Fruit fly (Drosophila melanogaster) whole organism, embryonic: ENCODE data around the gene CG33107.
A peak's percentile ranks its signal among the peaks of the same experiment; 100 is the strongest.

Experiments used
- Ada2b ChIP-seq: fragments of 200-800 bp; sonication (Bioruptor generic); IDR thresholded peaks from 2 replicates; pipeline ENCODE4 v1.3.6; 2022; ENCODE audit warnings: missing biosample characterization, missing genetic modification characterization
- B-H1 ChIP-seq: fragments of 200-800 bp; sonication (Bioruptor generic); IDR thresholded peaks from 3 replicates; pipeline ENCODE4 v1.3.6; 2022; ENCODE audit warnings: missing biosample characterization, missing genetic modification characterization
- Bdp1 ChIP-seq: fragments of 200-800 bp; sonication (Bioruptor generic); optimal IDR thresholded peaks from 3 replicates; lab custom pipeline; 2016; ENCODE audit warnings: missing biosample characterization, missing genetic modification characterization
- CG10147 ChIP-seq: fragments of 200-800 bp; sonication (Bioruptor generic); optimal IDR thresholded peaks from 2 replicates; lab custom pipeline; 2019; ENCODE audit warnings: missing biosample characterization, mild to moderate bottlenecking, missing genetic modification characterization, moderate library complexity
- CG1024 ChIP-seq: fragments of 200-800 bp; sonication (Bioruptor generic); IDR thresholded peaks from 2 replicates; pipeline ENCODE4 v1.3.6; 2022; ENCODE audit warnings: missing biosample characterization, missing genetic modification characterization
- CG11696 ChIP-seq: fragments of 200-800 bp; sonication (Bioruptor generic); IDR thresholded peaks from 2 replicates; pipeline ENCODE4 v1.3.6; 2022; ENCODE audit warnings: missing biosample characterization, missing genetic modification characterization
- CG1233 ChIP-seq: fragments of 200-800 bp; sonication (Bioruptor generic); optimal IDR thresholded peaks from 4 replicates; lab custom pipeline; 2018; ENCODE audit warnings: missing biosample characterization, mild to moderate bottlenecking, missing genetic modification characterization
- CG12659 ChIP-seq: fragments of 200-800 bp; sonication (Bioruptor generic); optimal IDR thresholded peaks from 3 replicates; lab custom pipeline; 2017; ENCODE audit warnings: mild to moderate bottlenecking, missing biosample characterization, missing genetic modification reagents, missing genetic modification characterization
- CG13287 ChIP-seq: fragments of 200-800 bp; sonication (Bioruptor generic); IDR thresholded peaks from 2 replicates; pipeline ENCODE4 v1.3.6; 2022; ENCODE audit warnings: missing biosample characterization, missing genetic modification characterization; ENCODE audit not compliant: partially characterized antibody
- CG14050 ChIP-seq: fragments of 200-800 bp; sonication (Bioruptor generic); IDR thresholded peaks from 3 replicates; pipeline ENCODE4 v1.3.6; 2022; ENCODE audit warnings: missing biosample characterization, missing genetic modification characterization
- CG1647 ChIP-seq: fragments of 200-800 bp; sonication (Bioruptor generic); optimal IDR thresholded peaks from 3 replicates; lab custom pipeline; 2016; ENCODE audit warnings: missing biosample characterization, missing genetic modification characterization
- CG16863 ChIP-seq: fragments of 200-800 bp; sonication (Bioruptor generic); optimal IDR thresholded peaks from 3 replicates; lab custom pipeline; 2016; ENCODE audit warnings: missing biosample characterization, missing genetic modification characterization
- CG18599 ChIP-seq: fragments of 200-800 bp; sonication (Bioruptor generic); optimal IDR thresholded peaks from 3 replicates; lab custom pipeline; 2017; ENCODE audit warnings: missing biosample characterization, missing genetic modification characterization, mild to moderate bottlenecking, moderate library complexity, missing genetic modification reagents
- CG2116 ChIP-seq: fragments of 200-800 bp; sonication (Bioruptor generic); optimal IDR thresholded peaks from 3 replicates; lab custom pipeline; 2018; ENCODE audit warnings: missing biosample characterization, mild to moderate bottlenecking, missing genetic modification characterization
- CG2875 ChIP-seq: fragments of 200-800 bp; sonication (Bioruptor generic); optimal IDR thresholded peaks from 2 replicates; lab custom pipeline; 2017; ENCODE audit warnings: missing biosample characterization, mild to moderate bottlenecking, missing genetic modification characterization, missing genetic modification reagents
- CG30403 ChIP-seq: fragments of 200-800 bp; sonication (Bioruptor generic); optimal IDR thresholded peaks from 3 replicates; lab custom pipeline; 2016; ENCODE audit warnings: missing biosample characterization, missing genetic modification characterization
- CG31224 ChIP-seq: fragments of 200-800 bp; sonication (Bioruptor generic); IDR thresholded peaks from 2 replicates; pipeline ENCODE4 v1.3.6; 2022; ENCODE audit warnings: missing biosample characterization, missing genetic modification characterization
- CG33557 ChIP-seq: fragments of 200-800 bp; sonication (Bioruptor generic); optimal IDR thresholded peaks from 2 replicates; lab custom pipeline; 2019; ENCODE audit warnings: missing biosample characterization, mild to moderate bottlenecking, missing genetic modification characterization, moderate library complexity
- CG6654 ChIP-seq: fragments of 200-800 bp; sonication (Bioruptor generic); optimal IDR thresholded peaks from 2 replicates; lab custom pipeline; 2017; ENCODE audit warnings: missing biosample characterization, mild to moderate bottlenecking, missing genetic modification characterization
- CG7786 ChIP-seq: fragments of 200-800 bp; sonication (Bioruptor generic); optimal IDR thresholded peaks from 2 replicates; lab custom pipeline; 2016; ENCODE audit warnings: missing biosample characterization, missing genetic modification characterization
- CG7987 ChIP-seq: fragments of 200-800 bp; sonication (Bioruptor generic); optimal IDR thresholded peaks from 2 replicates; lab custom pipeline; 2018; ENCODE audit warnings: missing biosample characterization, mild to moderate bottlenecking, missing genetic modification characterization, moderate library complexity
- CG8281 ChIP-seq: fragments of 200-800 bp; sonication (Bioruptor generic); optimal IDR thresholded peaks from 2 replicates; lab custom pipeline; 2018; ENCODE audit warnings: missing biosample characterization, mild to moderate bottlenecking, missing genetic modification characterization, moderate library complexity
- CG8924 ChIP-seq: fragments of 200-800 bp; optimal IDR thresholded peaks from 3 replicates; lab custom pipeline; 2019; ENCODE audit warnings: missing biosample characterization, mild to moderate bottlenecking, missing genetic modification characterization, moderate library complexity
- Camta ChIP-seq: fragments of 200-800 bp; sonication (Bioruptor generic); optimal IDR thresholded peaks from 2 replicates; lab custom pipeline; 2016; ENCODE audit warnings: missing biosample characterization, missing genetic modification characterization
- Dip2 ChIP-seq: fragments of 200-800 bp; sonication (Bioruptor generic); IDR thresholded peaks from 2 replicates; pipeline ENCODE4 v1.3.6; 2022; ENCODE audit warnings: missing biosample characterization, missing genetic modification characterization
- Drgx ChIP-seq: fragments of 200-800 bp; sonication (Bioruptor generic); IDR thresholded peaks from 2 replicates; pipeline ENCODE4 v1.3.6; 2022; ENCODE audit warnings: missing biosample characterization, missing genetic modification characterization
- ERR ChIP-seq: fragments of 200-800 bp; sonication (Bioruptor generic); optimal IDR thresholded peaks from 2 replicates; lab custom pipeline; 2016; ENCODE audit warnings: missing biosample characterization, missing genetic modification characterization
- Fer1 ChIP-seq: fragments of 200-800 bp; sonication (Bioruptor generic); optimal IDR thresholded peaks from 2 replicates; lab custom pipeline; 2017; ENCODE audit warnings: missing biosample characterization, mild to moderate bottlenecking, missing genetic modification characterization
- Lpt ChIP-seq: fragments of >200 bp; optimal IDR thresholded peaks from 2 replicates; lab custom pipeline; 2018; ENCODE audit warnings: missing biosample characterization, missing genetic modification characterization
- MTF-1 ChIP-seq: fragments of 200-800 bp; sonication (Bioruptor generic); optimal IDR thresholded peaks from 2 replicates; lab custom pipeline; 2018; ENCODE audit warnings: missing biosample characterization, mild to moderate bottlenecking, missing genetic modification characterization, borderline replicate concordance
- Mad ChIP-seq: fragments of 200-800 bp; sonication (Bioruptor generic); optimal IDR thresholded peaks from 2 replicates; lab custom pipeline; 2016; ENCODE audit warnings: missing biosample characterization, missing genetic modification characterization
- NC2α ChIP-seq: fragments of 200-800 bp; sonication (Bioruptor generic); optimal IDR thresholded peaks from 2 replicates; lab custom pipeline; 2016; ENCODE audit warnings: missing biosample characterization, missing genetic modification characterization
- PHDP ChIP-seq: fragments of 200-800 bp; sonication (Bioruptor generic); optimal IDR thresholded peaks from 3 replicates; lab custom pipeline; 2018; ENCODE audit warnings: missing biosample characterization, mild to moderate bottlenecking, missing genetic modification characterization, moderate library complexity
- abd-A ChIP-seq: fragments of 200-800 bp; sonication (Bioruptor generic); optimal IDR thresholded peaks from 3 replicates; lab custom pipeline; 2019; ENCODE audit warnings: missing biosample characterization, mild to moderate bottlenecking, missing genetic modification characterization, moderate library complexity
- ash1 ChIP-seq: fragments of 200-800 bp; sonication (Bioruptor generic); optimal IDR thresholded peaks from 2 replicates; lab custom pipeline; 2018; ENCODE audit warnings: missing biosample characterization, mild to moderate bottlenecking, missing genetic modification characterization
- da ChIP-seq: fragments of 200-800 bp; sonication (Bioruptor generic); optimal IDR thresholded peaks from 2 replicates; lab custom pipeline; 2016; ENCODE audit warnings: missing biosample characterization, missing genetic modification characterization
- ems ChIP-seq: fragments of 200-800 bp; sonication (Bioruptor generic); optimal IDR thresholded peaks from 3 replicates; lab custom pipeline; 2016; ENCODE audit warnings: missing biosample characterization, missing genetic modification characterization
- fd102C ChIP-seq: fragments of 200-800 bp; sonication (Bioruptor generic); optimal IDR thresholded peaks from 2 replicates; lab custom pipeline; 2018; ENCODE audit warnings: missing biosample characterization, mild to moderate bottlenecking, missing genetic modification characterization, moderate library complexity
- fu2 ChIP-seq: fragments of 200-800 bp; sonication (Bioruptor generic); optimal IDR thresholded peaks from 2 replicates; lab custom pipeline; 2016; ENCODE audit warnings: missing biosample characterization, missing genetic modification characterization
- hkb ChIP-seq, 2 experiments: fragments of 200-800 bp in 1 of 2; fragments of >200 bp in 1 of 2; sonication (Bioruptor generic) in 1 of 2; IDR thresholded peaks in 1 of 2; optimal IDR thresholded peaks in 1 of 2; 2 replicates each; pipeline versions ENCODE4 v1.3.6 to Lab custom; 2017 to 2022; ENCODE audit warnings: missing biosample characterization in 1 of 2, missing genetic modification characterization in 1 of 2
- jigr1 ChIP-seq: fragments of 200-800 bp; sonication (Bioruptor generic); IDR thresholded peaks from 3 replicates; pipeline ENCODE4 v1.3.6; 2022; ENCODE audit warnings: missing biosample characterization, missing genetic modification characterization
- lab ChIP-seq: fragments of 200-800 bp; sonication (Bioruptor generic); optimal IDR thresholded peaks from 3 replicates; lab custom pipeline; 2017; ENCODE audit warnings: missing biosample characterization, missing genetic modification characterization, mild to moderate bottlenecking, moderate library complexity, missing genetic modification reagents
- lola ChIP-seq, 3 experiments: fragments of >200 bp in 2 of 3; fragments of 200-800 bp in 1 of 3; sonication (Bioruptor generic) in 1 of 3; optimal IDR thresholded peaks; 2 replicates each; lab custom pipeline; 2017 to 2019; ENCODE audit warnings: missing biosample characterization in 3 of 3, missing genetic modification characterization in 3 of 3, mild to moderate bottlenecking in 1 of 3, moderate library complexity in 1 of 3
- pfk ChIP-seq: fragments of 200-800 bp; sonication (Bioruptor generic); optimal IDR thresholded peaks from 2 replicates; lab custom pipeline; 2018; ENCODE audit warnings: missing biosample characterization, mild to moderate bottlenecking, missing genetic modification characterization, moderate library complexity
- pum ChIP-seq: fragments of 200-800 bp; sonication (Bioruptor generic); optimal IDR thresholded peaks from 2 replicates; lab custom pipeline; 2016; ENCODE audit warnings: missing biosample characterization, missing genetic modification characterization
- schlank ChIP-seq: fragments of 200-800 bp; sonication (Bioruptor generic); optimal IDR thresholded peaks from 2 replicates; lab custom pipeline; 2018; ENCODE audit warnings: missing biosample characterization, mild to moderate bottlenecking, missing genetic modification characterization
- slbo ChIP-seq: fragments of 200-800 bp; sonication (Bioruptor generic); IDR thresholded peaks from 2 replicates; pipeline ENCODE4 v1.3.6; 2022; ENCODE audit warnings: missing biosample characterization, missing genetic modification characterization
- slou ChIP-seq: fragments of 200-800 bp; sonication (Bioruptor generic); optimal IDR thresholded peaks from 3 replicates; lab custom pipeline; 2016; ENCODE audit warnings: missing biosample characterization, missing genetic modification characterization
- tap ChIP-seq: fragments of 200-800 bp; optimal IDR thresholded peaks from 3 replicates; lab custom pipeline; 2019; ENCODE audit warnings: missing biosample characterization, mild to moderate bottlenecking, missing genetic modification characterization, moderate library complexity
- twi ChIP-seq: fragments of 200-800 bp; optimal IDR thresholded peaks from 2 replicates; lab custom pipeline; 2019; ENCODE audit warnings: missing biosample characterization, mild to moderate bottlenecking, missing genetic modification characterization, moderate library complexity

Gene CG33107

dm6 chr3R:22624737-22625136 lies 40.2 kb upstream of the CG33107 start (continued):
- TF ChIP-seq CG7987 (GFP tag; lab: Kevin White, UChicago) = no peak
- peak; percentile 77 for TF ChIP-seq slbo (GFP tag; lab: Robert Waterston, UW)
- peak; percentile 38 for TF ChIP-seq CG1233
- 0 out of 2 replicates have a peak, but pooled peaks have one; percentile 33 for TF ChIP-seq CG11696
- peak; percentile 59 for TF ChIP-seq CG18599 (GFP tag; lab: Kevin White, UChicago)
- no peak for TF ChIP-seq Dip2 (GFP tag; lab: Robert Waterston, UW)
- peak; percentile 25 for TF ChIP-seq CG1647 (GFP tag; lab: Kevin White, UChicago)
- TF ChIP-seq CG7786 (GFP tag; lab: Kevin White, UChicago) = no peak
- TF ChIP-seq Drgx = peak; percentile 94
- peak; percentile 36 for TF ChIP-seq fu2
- peak; percentile 52 for TF ChIP-seq ems (GFP tag; lab: Kevin White, UChicago)
- TF ChIP-seq PHDP (tag; lab: Kevin White, UChicago) = peak; percentile 56
- TF ChIP-seq twi (tag; lab: Kevin White, UChicago) = no peak
- TF ChIP-seq ash1 (GFP tag; lab: Kevin White, UChicago) = no peak
- TF ChIP-seq CG30403 (GFP tag; lab: Kevin White, UChicago) = peak; percentile 76
- TF ChIP-seq lola (GFP tag; optimal IDR thresholded peaks at IDR 0.05; lab: Kevin White, UChicago) = no peak
- TF ChIP-seq NC2α (GFP tag; lab: Kevin White, UChicago) = no peak
- TF ChIP-seq ERR (GFP tag; lab: Kevin White, UChicago) = peak; percentile 47
- peak; percentile 58; the same call in 2 of the 3 replicates for TF ChIP-seq B-H1 (GFP tag; lab: Robert Waterston, UW)
- TF ChIP-seq CG31224 (GFP tag; lab: Robert Waterston, UW) = no peak
- no peak for TF ChIP-seq CG33557 (GFP tag; lab: Kevin White, UChicago)
- TF ChIP-seq CG8924 = peak; percentile 71
- TF ChIP-seq lab (GFP tag; lab: Kevin White, UChicago) = no peak
- TF ChIP-seq CG1024 (GFP tag; lab: Robert Waterston, UW) = peak; percentile 69
- TF ChIP-seq CG14050 = peak; percentile 29; the same call in 1 of the 3 replicates
- peak; percentile 38 for TF ChIP-seq Camta (GFP tag; lab: Kevin White, UChicago)
- TF ChIP-seq slou = no peak
- TF ChIP-seq CG13287 (GFP tag; lab: Robert Waterston, UW) = no peak
- no peak for TF ChIP-seq CG10147 (GFP tag; lab: Kevin White, UChicago)
- peak; percentile 54 for TF ChIP-seq CG2875
- peak; percentile 72 for TF ChIP-seq Ada2b
- TF ChIP-seq abd-A (tag; lab: Kevin White, UChicago) = no peak
- peak; percentile 42 for TF ChIP-seq CG12659 (GFP tag; lab: Kevin White, UChicago)
- TF ChIP-seq MTF-1 (GFP tag; lab: Kevin White, UChicago) = no peak
- TF ChIP-seq Bdp1 = no peak
- peak; percentile 15 for TF ChIP-seq CG8281 (tag; lab: Kevin White, UChicago)
- TF ChIP-seq Fer1 (GFP tag; lab: Kevin White, UChicago) = peak; percentile 65
- no peak for TF ChIP-seq fd102C (GFP tag; lab: Kevin White, UChicago)
- TF ChIP-seq da = no peak
- TF ChIP-seq CG16863 (GFP tag; lab: Kevin White, UChicago) = peak; percentile 71
- TF ChIP-seq hkb (optimal IDR thresholded peaks at IDR 0.05; lab: Kevin White, UChicago) = no peak
- peak; percentile 80 for TF ChIP-seq hkb (GFP tag; IDR thresholded peaks at IDR 0.05; lab: Robert Waterston, UW)
- TF ChIP-seq pum = peak; percentile 57
- TF ChIP-seq jigr1 (GFP tag; lab: Robert Waterston, UW) = no peak
- TF ChIP-seq pfk (GFP tag; lab: Kevin White, UChicago) = no peak
- TF ChIP-seq CG6654 (GFP tag; lab: Kevin White, UChicago) = no peak
- TF ChIP-seq tap = no peak
- TF ChIP-seq Mad (GFP tag; lab: Kevin White, UChicago) = peak; percentile 28
- TF ChIP-seq Lpt = no peak
- TF ChIP-seq CG2116 (GFP tag; lab: Kevin White, UChicago) = no peak
- TF ChIP-seq schlank (tag; lab: Kevin White, UChicago) = no peak
